Fruit fly (Drosophila melanogaster) whole organism, embryonic: ENCODE data around the gene CG44437.

ENCODE experiments used
- Blimp-1 ChIP-seq: fragments of 200-800 bp; sonication (Bioruptor generic); optimal IDR thresholded peaks from 3 replicates; lab custom pipeline; 2018; ENCODE audit warnings: missing biosample characterization, missing genetic modification characterization, mild to moderate bottlenecking, moderate library complexity, missing genetic modification reagents
- CG10366 ChIP-seq: fragments of 200-800 bp; sonication (Bioruptor generic); IDR thresholded peaks from 2 replicates; pipeline ENCODE4 v1.3.6; 2022; ENCODE audit warnings: missing biosample characterization, missing genetic modification characterization
- CG12104 ChIP-seq: fragments of 200-800 bp; sonication (Bioruptor generic); optimal IDR thresholded peaks from 3 replicates; lab custom pipeline; 2016; ENCODE audit warnings: missing biosample characterization, missing genetic modification characterization
- CG12299 ChIP-seq: fragments of 200-800 bp; sonication (Bioruptor generic); optimal IDR thresholded peaks from 2 replicates; lab custom pipeline; 2018; ENCODE audit warnings: missing biosample characterization, mild to moderate bottlenecking, missing genetic modification characterization
- CG15601 ChIP-seq: fragments of 200-800 bp; sonication (Bioruptor generic); optimal IDR thresholded peaks from 3 replicates; lab custom pipeline; 2019; ENCODE audit warnings: missing biosample characterization, mild to moderate bottlenecking, missing genetic modification characterization, moderate library complexity
- CG1603 ChIP-seq: fragments of 200-800 bp; sonication (Bioruptor generic); optimal IDR thresholded peaks from 2 replicates; lab custom pipeline; 2019; ENCODE audit warnings: missing biosample characterization, mild to moderate bottlenecking, missing genetic modification characterization, moderate library complexity
- CG17359 ChIP-seq: fragments of 200-800 bp; sonication (Bioruptor generic); optimal IDR thresholded peaks from 3 replicates; lab custom pipeline; 2018; ENCODE audit warnings: missing biosample characterization, mild to moderate bottlenecking, missing genetic modification characterization, moderate library complexity
- CG17361 ChIP-seq: fragments of 200-800 bp; sonication (Bioruptor generic); IDR thresholded peaks from 3 replicates; pipeline ENCODE4 v1.3.6; 2022; ENCODE audit warnings: missing biosample characterization, missing genetic modification characterization
- CG30403 ChIP-seq: fragments of 200-800 bp; sonication (Bioruptor generic); optimal IDR thresholded peaks from 3 replicates; lab custom pipeline; 2016; ENCODE audit warnings: missing biosample characterization, missing genetic modification characterization
- CG32767 ChIP-seq: fragments of 200-800 bp; sonication (Bioruptor generic); IDR thresholded peaks from 2 replicates; pipeline ENCODE4 v1.3.6; 2022; ENCODE audit warnings: missing biosample characterization, missing genetic modification characterization
- CG3281 ChIP-seq: fragments of 200-800 bp; sonication (Bioruptor generic); optimal IDR thresholded peaks from 3 replicates; lab custom pipeline; 2017; ENCODE audit warnings: missing biosample characterization, mild to moderate bottlenecking, missing genetic modification characterization
- CG4424 ChIP-seq: fragments of 200-800 bp; sonication (Bioruptor generic); optimal IDR thresholded peaks from 3 replicates; lab custom pipeline; 2016; ENCODE audit warnings: missing biosample characterization, missing genetic modification characterization
- CG7745 ChIP-seq: fragments of 200-800 bp; sonication (Bioruptor generic); optimal IDR thresholded peaks from 2 replicates; lab custom pipeline; 2018; ENCODE audit warnings: missing biosample characterization, mild to moderate bottlenecking, missing genetic modification characterization, moderate library complexity
- CG8944 ChIP-seq: fragments of 200-800 bp; sonication (Bioruptor generic); optimal IDR thresholded peaks from 3 replicates; lab custom pipeline; 2016; ENCODE audit warnings: missing biosample characterization, missing genetic modification characterization
- Gsc ChIP-seq: fragments of 200-800 bp; sonication (Bioruptor generic); IDR thresholded peaks from 2 replicates; pipeline ENCODE4 v1.3.6; 2022; ENCODE audit warnings: missing biosample characterization, missing genetic modification characterization
- Hand ChIP-seq: fragments of 200-800 bp; sonication (Bioruptor generic); optimal IDR thresholded peaks from 2 replicates; lab custom pipeline; 2017; ENCODE audit warnings: mild to moderate bottlenecking, missing biosample characterization, missing genetic modification reagents, missing genetic modification characterization
- Kr ChIP-seq: fragments of 200-800 bp; sonication (Bioruptor generic); optimal IDR thresholded peaks from 2 replicates; lab custom pipeline; 2017; ENCODE audit warnings: missing biosample characterization, mild to moderate bottlenecking, missing genetic modification characterization
- Mad ChIP-seq: fragments of 200-800 bp; sonication (Bioruptor generic); optimal IDR thresholded peaks from 2 replicates; lab custom pipeline; 2016; ENCODE audit warnings: missing biosample characterization, missing genetic modification characterization
- NC2β ChIP-seq: fragments of 200-800 bp; sonication (Bioruptor generic); optimal IDR thresholded peaks from 2 replicates; lab custom pipeline; 2016; ENCODE audit warnings: missing biosample characterization, missing genetic modification characterization
- Oli ChIP-seq: fragments of 200-800 bp; sonication (Bioruptor generic); optimal IDR thresholded peaks from 2 replicates; lab custom pipeline; 2018; ENCODE audit warnings: missing biosample characterization, mild to moderate bottlenecking, missing genetic modification characterization, moderate library complexity
- Pdp1 ChIP-seq, 2 experiments: fragments of 200-800 bp; sonication (Bioruptor generic); optimal IDR thresholded peaks; 3 replicates each; lab custom pipeline; 2016; ENCODE audit warnings: missing biosample characterization in 2 of 2, missing genetic modification characterization in 2 of 2, mild to moderate bottlenecking in 1 of 2, moderate library complexity in 1 of 2
- YL-1 ChIP-seq: fragments of 200-800 bp; sonication (Bioruptor generic); optimal IDR thresholded peaks from 3 replicates; lab custom pipeline; 2017; ENCODE audit warnings: missing biosample characterization, mild to moderate bottlenecking, missing genetic modification characterization
- ash1 ChIP-seq: fragments of 200-800 bp; sonication (Bioruptor generic); optimal IDR thresholded peaks from 2 replicates; lab custom pipeline; 2018; ENCODE audit warnings: missing biosample characterization, mild to moderate bottlenecking, missing genetic modification characterization
- bbx ChIP-seq: fragments of 200-800 bp; sonication (Bioruptor generic); IDR thresholded peaks from 2 replicates; pipeline ENCODE4 v1.3.6; 2022; ENCODE audit warnings: missing biosample characterization, missing genetic modification characterization; ENCODE audit not compliant: partially characterized antibody
- cad ChIP-seq: fragments of >200 bp; optimal IDR thresholded peaks from 2 replicates; lab custom pipeline; 2017; ENCODE audit warnings: missing biosample characterization, missing genetic modification characterization
- ci ChIP-seq: fragments of 200-800 bp; sonication (Bioruptor generic); IDR thresholded peaks from 3 replicates; pipeline ENCODE4 v1.3.6; 2022; ENCODE audit warnings: missing biosample characterization, missing genetic modification characterization
- crol ChIP-seq: fragments of 200-800 bp; sonication (Bioruptor generic); IDR thresholded peaks from 2 replicates; pipeline ENCODE4 v1.3.6; 2022; ENCODE audit warnings: missing biosample characterization, missing genetic modification characterization
- da ChIP-seq: fragments of 200-800 bp; sonication (Bioruptor generic); optimal IDR thresholded peaks from 2 replicates; lab custom pipeline; 2016; ENCODE audit warnings: missing biosample characterization, missing genetic modification characterization
- dm ChIP-seq: fragments of 200-800 bp; sonication (Bioruptor generic); optimal IDR thresholded peaks from 3 replicates; lab custom pipeline; 2016; ENCODE audit warnings: missing biosample characterization, missing genetic modification characterization
- dysf ChIP-seq: fragments of 200-800 bp; sonication (Bioruptor generic); IDR thresholded peaks from 3 replicates; pipeline ENCODE4 v1.3.6; 2022; ENCODE audit warnings: missing biosample characterization, missing genetic modification characterization
- exex ChIP-seq: fragments of 200-800 bp; sonication (Bioruptor generic); optimal IDR thresholded peaks from 4 replicates; lab custom pipeline; 2018; ENCODE audit warnings: missing biosample characterization, mild to moderate bottlenecking, missing genetic modification characterization, moderate library complexity
- fd96Cb ChIP-seq: fragments of 200-800 bp; sonication (Bioruptor generic); optimal IDR thresholded peaks from 2 replicates; lab custom pipeline; 2018; ENCODE audit warnings: missing biosample characterization, mild to moderate bottlenecking, missing genetic modification characterization, moderate library complexity
- h ChIP-seq: fragments of >200 bp; optimal IDR thresholded peaks from 2 replicates; lab custom pipeline; 2017
- jing ChIP-seq: fragments of 200-800 bp; sonication (Bioruptor generic); optimal IDR thresholded peaks from 2 replicates; lab custom pipeline; 2018; ENCODE audit warnings: missing biosample characterization, mild to moderate bottlenecking, missing genetic modification characterization
- mld ChIP-seq: fragments of 200-800 bp; sonication (Bioruptor generic); IDR thresholded peaks from 3 replicates; pipeline ENCODE4 v1.3.6; 2022; ENCODE audit warnings: missing biosample characterization, missing genetic modification characterization; ENCODE audit not compliant: partially characterized antibody
- oc ChIP-seq: fragments of 200-800 bp; sonication (Bioruptor generic); optimal IDR thresholded peaks from 2 replicates; lab custom pipeline; 2018; ENCODE audit warnings: missing biosample characterization, mild to moderate bottlenecking, missing genetic modification characterization, moderate library complexity
- pros ChIP-seq: fragments of 200-800 bp; sonication (Bioruptor generic); optimal IDR thresholded peaks from 3 replicates; lab custom pipeline; 2019; ENCODE audit warnings: missing biosample characterization, mild to moderate bottlenecking, missing genetic modification characterization, moderate library complexity
- sqz ChIP-seq: fragments of 200-800 bp; sonication (Bioruptor generic); optimal IDR thresholded peaks from 3 replicates; lab custom pipeline; 2018; ENCODE audit warnings: missing biosample characterization, mild to moderate bottlenecking, missing genetic modification characterization
- stwl ChIP-seq: fragments of 200-800 bp; sonication (Bioruptor generic); optimal IDR thresholded peaks from 3 replicates; lab custom pipeline; 2018; ENCODE audit warnings: missing biosample characterization, mild to moderate bottlenecking, missing genetic modification characterization, moderate library complexity
- twi ChIP-seq: fragments of 200-800 bp; optimal IDR thresholded peaks from 2 replicates; lab custom pipeline; 2019; ENCODE audit warnings: missing biosample characterization, mild to moderate bottlenecking, missing genetic modification characterization, moderate library complexity
- tx ChIP-seq: fragments of 200-800 bp; sonication (Bioruptor generic); optimal IDR thresholded peaks from 2 replicates; lab custom pipeline; 2016; ENCODE audit warnings: missing biosample characterization, missing genetic modification characterization

Gene CG44437

dm6 chrX:13244462-13244861 lies 42.4 kb upstream of the CG44437 start (continued):
- TF ChIP-seq CG1603 (tag; lab: Kevin White, UChicago), result peak; percentile 49
- no peak for TF ChIP-seq bbx
- TF ChIP-seq fd96Cb (tag; lab: Kevin White, UChicago), result peak; percentile 19
- TF ChIP-seq CG17361 (GFP tag; lab: Robert Waterston, UW), result 0 out of 3 replicates have a peak, but pooled peaks have one; percentile 20
- no peak for TF ChIP-seq CG3281 (GFP tag; lab: Kevin White, UChicago)
- TF ChIP-seq tx, result no peak
- TF ChIP-seq Oli (tag; lab: Kevin White, UChicago), result peak; percentile 21
- peak; percentile 15; the same call in 1 of the 2 replicates for TF ChIP-seq CG10366 (GFP tag; lab: Robert Waterston, UW)
- TF ChIP-seq h (lab: Kevin White, UChicago), result no peak
- TF ChIP-seq, all 482 proteins: peak for 33

dm6 chrX:13243726-13244323 lies 41.8 kb upstream of the CG44437 start:
- TF ChIP-seq Hand (no peak), CG8944 (no peak), dysf (no peak), Kr (GFP tag; lab: Kevin White, UChicago) (no peak), oc (tag; lab: Kevin White, UChicago) (peak; percentile 66), CG17359 (tag; lab: Kevin White, UChicago) (peak; percentile 52), Gsc (GFP tag; lab: Robert Waterston, UW) (no peak), jing (GFP tag; lab: Kevin White, UChicago) (no peak), CG12104 (no peak), NC2β (GFP tag; lab: Kevin White, UChicago) (no peak), mld (GFP tag; lab: Robert Waterston, UW) (no peak), dm (GFP tag; lab: Kevin White, UChicago) (no peak), cad (GFP tag; lab: Kevin White, UChicago) (no peak), sqz (GFP tag; lab: Kevin White, UChicago) (peak; percentile 76), CG4424 (GFP tag; lab: Kevin White, UChicago) (no peak), CG12299 (tag; lab: Kevin White, UChicago) (no peak), Blimp-1 (GFP tag; lab: Kevin White, UChicago) (peak; percentile 4), CG7745 (no peak), da (GFP tag; lab: Kevin White, UChicago) (no peak), ci (GFP tag; lab: Robert Waterston, UW) (0 out of 3 replicates have a peak, but pooled peaks have one; percentile 6), YL-1 (no peak), stwl (tag; lab: Kevin White, UChicago) (no peak), CG30403 (GFP tag; lab: Kevin White, UChicago) (no peak), pros (peak; percentile 1), CG32767 (GFP tag; lab: Robert Waterston, UW) (no peak), ash1 (GFP tag; lab: Kevin White, UChicago) (no peak), CG15601 (tag; lab: Kevin White, UChicago) (no peak), twi (no peak), Mad (GFP tag; lab: Kevin White, UChicago) (no peak), crol (GFP tag; lab: Robert Waterston, UW) (peak; percentile 67)

- TF ChIP-seq exex (tag; lab: Kevin White, UChicago) (peak; percentile 56), CG3281 (GFP tag; lab: Kevin White, UChicago) (no peak), Pdp1 (GFP tag; optimal IDR thresholded peaks at IDR 0.05; lab: Kevin White, UChicago) (peak in 1 of 2 experiments; percentile 16)
Measured at dm6 chrX:13240812-13241211, 38.8 kb upstream of the CG44437 start.
